Worm (Caenorhabditis elegans): ENCODE measurements around the gene F15E6.3.

The F15E6.3 gene

ce11 chrIV:4267320-4267719 lies 27.4 kb upstream of the F15E6.3 start, which contains the start of gene F36A4.4:
Gene F36A4.4 (plus strand): TSS chrIV:4267620.
- no peak for TF ChIP-seq unc-55 (GFP tag; optimal IDR thresholded peaks at IDR 0.05)
- no peak for TF ChIP-seq ceh-22 (tag; optimal IDR thresholded peaks at IDR 0.05)
- TF ChIP-seq ref-2 (tag; optimal IDR thresholded peaks at IDR 0.05) = no peak
- no peak for TF ChIP-seq rnt-1 (tag; optimal IDR thresholded peaks at IDR 0.05)

- TF ChIP-seq F13H6.1 (tag; optimal IDR thresholded peaks at IDR 0.05) = no peak
- no peak for TF ChIP-seq pros-1 (tag; optimal IDR thresholded peaks at IDR 0.05)
- TF ChIP-seq ref-2 (tag; optimal IDR thresholded peaks at IDR 0.05) = no peak
- no peak for TF ChIP-seq nfya-1 (tag; optimal IDR thresholded peaks at IDR 0.05)
- no peak for TF ChIP-seq ceh-31 (tag; optimal IDR thresholded peaks at IDR 0.05)
- no peak for TF ChIP-seq sox-4 (tag; optimal IDR thresholded peaks at IDR 0.05)
- TF ChIP-seq ceh-9 (tag; optimal IDR thresholded peaks at IDR 0.05) = no peak
- TF ChIP-seq elt-2 (tag; optimal IDR thresholded peaks at IDR 0.05) = no peak
These were observed 25.4 kb upstream of the F15E6.3 start, which contains the start of gene F36A4.3 for ce11 chrIV:4269308-4269707. Gene F36A4.3 (plus strand): TSS chrIV:4269608.

ce11 chrIV:4270925-4271324 lies 23.8 kb upstream of the F15E6.3 start, which contains the start of gene F36A4.2:
Gene F36A4.2 (plus strand): TSS chrIV:4271225.
- TF ChIP-seq odd-2 (tag; optimal IDR thresholded peaks at IDR 0.05) = no peak
- TF ChIP-seq syd-9 (tag; optimal IDR thresholded peaks at IDR 0.05) = no peak
- no peak for TF ChIP-seq Y22D7AL.16 (tag; optimal IDR thresholded peaks at IDR 0.05)
- no peak for TF ChIP-seq unc-3 (GFP tag; conservative IDR thresholded peaks at IDR 0.05)
- TF ChIP-seq unc-3 (tag; optimal IDR thresholded peaks at IDR 0.05) = no peak
- no peak for TF ChIP-seq pax-1 (tag; optimal IDR thresholded peaks at IDR 0.05)
- TF ChIP-seq ceh-9 (tag; optimal IDR thresholded peaks at IDR 0.05) = no peak
- TF ChIP-seq ahr-1 (tag; optimal IDR thresholded peaks at IDR 0.05) = no peak
- TF ChIP-seq K02D7.2 (tag; optimal IDR thresholded peaks at IDR 0.05) = no peak
- no peak for TF ChIP-seq pha-2 (tag; optimal IDR thresholded peaks at IDR 0.05)
- no peak for TF ChIP-seq ceh-2 (tag; optimal IDR thresholded peaks at IDR 0.05)
- TF ChIP-seq gmeb-2 (tag; optimal IDR thresholded peaks at IDR 0.05) = no peak
- no peak for TF ChIP-seq nhr-232 (tag; optimal IDR thresholded peaks at IDR 0.05)
- no peak for TF ChIP-seq fax-1 (tag; optimal IDR thresholded peaks at IDR 0.05)
- no peak for TF ChIP-seq ama-1 (optimal IDR thresholded peaks at IDR 0.05)
- no peak for TF ChIP-seq madf-2 (tag; optimal IDR thresholded peaks at IDR 0.05)
- no peak for TF ChIP-seq ceh-22 (tag; optimal IDR thresholded peaks at IDR 0.05)
- TF ChIP-seq ceh-34 (tag; optimal IDR thresholded peaks at IDR 0.05) = no peak
- no peak for TF ChIP-seq hlh-15 (tag; optimal IDR thresholded peaks at IDR 0.05)
- TF ChIP-seq fkh-6 (tag; optimal IDR thresholded peaks at IDR 0.05) = no peak
- TF ChIP-seq T23F11.4 (GFP tag; optimal IDR thresholded peaks at IDR 0.05) = no peak

ce11 chrIV:4272167-4272566 lies 22.5 kb upstream of the F15E6.3 start, which contains the start of gene F36A4.1:
Gene F36A4.1 (plus strand): TSS chrIV:4272467.
- TF ChIP-seq ref-2 (tag; optimal IDR thresholded peaks at IDR 0.05) (no peak), pha-2 (tag; optimal IDR thresholded peaks at IDR 0.05) (no peak), nhr-11 (tag; optimal IDR thresholded peaks at IDR 0.05) (no peak), unc-42 (tag; optimal IDR thresholded peaks at IDR 0.05) (no peak)

- TF ChIP-seq fkh-6 (tag; optimal IDR thresholded peaks at IDR 0.05) = no peak
- TF ChIP-seq hlh-8 (tag; optimal IDR thresholded peaks at IDR 0.05) = no peak
- no peak for TF ChIP-seq lim-6 (tag; optimal IDR thresholded peaks at IDR 0.05)
- TF ChIP-seq ceh-22 (tag; optimal IDR thresholded peaks at IDR 0.05) = no peak
- TF ChIP-seq odd-2 (tag; optimal IDR thresholded peaks at IDR 0.05) = no peak
- TF ChIP-seq unc-3 (GFP tag; conservative IDR thresholded peaks at IDR 0.05) = no peak
- no peak for TF ChIP-seq unc-3 (tag; optimal IDR thresholded peaks at IDR 0.05)
- TF ChIP-seq rnt-1 (tag; optimal IDR thresholded peaks at IDR 0.05) = no peak
- no peak for TF ChIP-seq ztf-16 (tag; optimal IDR thresholded peaks at IDR 0.05)
- no peak for TF ChIP-seq ceh-45 (GFP tag; IDR thresholded peaks at IDR 0.05)
- TF ChIP-seq dmd-4 (tag; optimal IDR thresholded peaks at IDR 0.05; ENCODE audit: borderline replicate concordance) = no peak
- TF ChIP-seq mec-3 (tag; optimal IDR thresholded peaks at IDR 0.05; ENCODE audit: borderline replicate concordance) = no peak
- TF ChIP-seq Y22D7AL.16 (tag; optimal IDR thresholded peaks at IDR 0.05) = no peak
- TF ChIP-seq ref-2 (tag; optimal IDR thresholded peaks at IDR 0.05) = no peak
- TF ChIP-seq ttx-3 (tag; optimal IDR thresholded peaks at IDR 0.05) = no peak
These were observed 17.0 kb upstream of the F15E6.3 start, which contains the start of gene nhr-78 for ce11 chrIV:4277694-4278093. Gene nhr-78 (minus strand): TSS chrIV:4277875.
